Fruit fly (Drosophila melanogaster): ENCODE results near the gene CG10650.

- TF ChIP-seq CG8478 (optimal IDR thresholded peaks at IDR 0.05): no peak
- TF ChIP-seq pan (optimal IDR thresholded peaks at IDR 0.05): no peak
Observed at dm6 chr2L:18978923-18979322, 16.8 kb downstream of the CG10650 start.
